Worm (Caenorhabditis elegans) whole organism, L4/young adult: ENCODE results near the gene ddi-1.

Source experiments
- W03F9.2 ChIP-seq: fragments of 150-350 bp; optimal IDR thresholded peaks from 2 replicates; lab custom pipeline; 2014; ENCODE audit warnings: missing biosample characterization, missing genetic modification characterization
- dao-5 ChIP-seq: sonication (generic microtip); optimal IDR thresholded peaks from 2 replicates; lab custom pipeline; 2016; ENCODE audit warnings: missing genotype, missing genetic modification characterization, moderate library complexity, missing compliant biosample characterization
- him-1 ChIP-seq: sonication (generic microtip); optimal IDR thresholded peaks from 2 replicates; lab custom pipeline; 2016; ENCODE audit warnings: missing genotype, missing genetic modification reagents, missing genetic modification characterization, missing compliant biosample characterization

The ddi-1 gene

ce11 chrIV:6522305-6522917 is at the start of gene ddi-1:
TSS of gene ddi-1 (plus strand) at chrIV:6522867.
- TF ChIP-seq dao-5 (tag; lab: Kevin White, UChicago) (no peak), him-1 (tag; lab: Kevin White, UChicago) (no peak), W03F9.2 (peak; percentile 0)

DNA sequence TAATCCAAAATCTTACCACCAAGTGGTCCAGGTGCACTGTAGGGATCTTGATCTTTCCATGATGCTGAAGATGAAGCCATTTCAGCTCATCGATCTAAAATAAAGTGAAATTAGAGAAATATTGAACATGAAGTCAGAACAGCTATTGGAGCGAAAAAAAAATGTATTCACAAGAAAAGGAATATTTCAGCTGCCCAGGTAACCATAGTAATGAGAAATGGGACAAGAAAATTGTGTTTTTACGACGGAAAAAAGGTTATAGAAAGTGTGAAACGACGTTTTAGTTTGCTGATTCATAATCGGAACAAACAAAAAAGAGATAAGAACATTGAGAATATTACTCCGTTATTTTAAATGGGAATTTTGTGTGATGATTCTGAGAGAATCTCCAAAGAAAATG is 49.5 kb upstream of the ddi-1 start, which contains the start of gene Y73B6BL.27:
Gene Y73B6BL.27, minus strand, starts transcription at position 101 of the 400 bp plus-strand sequence.
- TF ChIP-seq him-1 (tag; lab: Kevin White, UChicago) (no peak), dao-5 (tag; lab: Kevin White, UChicago) (no peak), W03F9.2 (no peak)

- TF ChIP-seq dao-5 (tag; lab: Kevin White, UChicago): no peak
- TF ChIP-seq him-1 (tag; lab: Kevin White, UChicago): no peak
- TF ChIP-seq W03F9.2: no peak
Observed at ce11 chrIV:6474751-6475150, 47.9 kb upstream of the ddi-1 start.

- TF ChIP-seq him-1 (tag; lab: Kevin White, UChicago): no peak
- no peak for TF ChIP-seq W03F9.2
- no peak for TF ChIP-seq dao-5 (tag; lab: Kevin White, UChicago)
Observed at ce11 chrIV:6480221-6480620, 42.4 kb upstream of the ddi-1 start, which contains the start of gene tyr-6. TSS of gene tyr-6 (plus strand) at chrIV:6480521.

DNA sequence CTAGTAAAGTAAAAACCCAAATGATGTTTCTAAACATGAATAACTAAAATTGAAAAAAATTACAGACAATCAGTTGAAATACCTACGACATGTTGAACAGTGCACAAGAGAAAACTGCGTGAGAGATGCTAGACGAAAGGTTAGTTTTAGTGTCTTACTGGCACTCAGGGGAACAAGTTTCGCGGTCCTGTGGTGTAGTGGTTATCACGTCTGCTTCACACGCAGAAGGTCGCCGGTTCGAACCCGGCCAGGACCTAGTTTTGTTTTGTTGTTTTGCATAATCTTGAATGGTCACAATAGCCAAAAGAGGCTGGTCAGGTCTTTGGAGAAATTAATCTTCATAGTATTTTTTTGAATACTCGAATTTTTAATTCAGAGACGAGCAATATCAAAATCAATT is 41.7 kb upstream of the ddi-1 start:
- TF ChIP-seq dao-5 (tag; lab: Kevin White, UChicago) (peak; percentile 61), W03F9.2 (peak; percentile 62), him-1 (tag; lab: Kevin White, UChicago) (no peak)

DNA sequence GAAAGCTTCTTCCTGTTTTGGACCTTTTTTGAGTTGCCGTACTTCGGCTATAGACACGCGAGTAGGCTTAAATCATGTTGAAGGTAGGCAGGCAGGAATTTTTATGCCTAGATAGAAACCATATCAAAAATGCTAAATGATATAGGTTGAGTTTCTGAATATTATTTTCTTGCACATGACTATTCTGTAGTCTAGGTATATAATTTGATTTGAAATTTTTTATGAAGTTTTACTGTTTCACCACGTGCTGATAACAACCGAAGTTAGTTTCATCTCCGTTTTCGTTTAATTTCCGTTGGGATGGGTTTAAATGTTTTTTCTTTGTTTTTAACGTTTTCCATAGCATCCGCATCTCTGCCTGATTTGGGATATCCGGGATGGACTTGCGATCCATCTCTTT is 35.6 kb upstream of the ddi-1 start, which contains the start of gene Y73B6BL.37:
Gene Y73B6BL.37, plus strand, starts transcription at position 301 of the 400 bp plus-strand sequence.
- TF ChIP-seq W03F9.2 (no peak), dao-5 (tag; lab: Kevin White, UChicago) (no peak), him-1 (tag; lab: Kevin White, UChicago) (no peak)

ce11 chrIV:6491915-6492314 is 30.8 kb upstream of the ddi-1 start:
- TF ChIP-seq him-1 (tag; lab: Kevin White, UChicago) (no peak), dao-5 (tag; lab: Kevin White, UChicago) (no peak), W03F9.2 (no peak)

DNA sequence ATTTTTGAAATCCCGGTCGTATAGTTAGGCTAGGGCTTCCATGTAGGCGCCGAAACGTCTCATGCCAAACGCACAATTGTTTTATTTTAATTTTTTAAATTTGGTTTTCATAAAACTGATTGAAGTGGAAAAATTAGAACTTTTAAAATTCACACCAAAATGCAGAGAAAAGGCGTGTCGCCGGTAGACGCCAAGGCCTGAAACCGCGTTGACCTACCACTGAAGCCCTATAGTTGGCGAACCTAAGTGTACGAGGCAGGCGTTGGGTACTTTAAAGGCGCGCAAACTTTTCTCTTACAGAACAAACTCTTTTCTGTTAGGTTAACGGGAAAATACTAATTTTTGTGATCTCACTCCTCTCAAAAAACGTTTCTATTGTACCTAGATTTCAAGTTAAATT is 29.4 kb upstream of the ddi-1 start, which contains the start of gene Y73B6BL.44:
Gene Y73B6BL.44, plus strand, starts transcription at position 301 of the 400 bp plus-strand sequence.
- no peak for TF ChIP-seq W03F9.2
- no peak for TF ChIP-seq him-1 (tag; lab: Kevin White, UChicago)
- no peak for TF ChIP-seq dao-5 (tag; lab: Kevin White, UChicago)

- TF ChIP-seq W03F9.2: no peak
- TF ChIP-seq him-1 (tag; lab: Kevin White, UChicago): no peak
- TF ChIP-seq dao-5 (tag; lab: Kevin White, UChicago): no peak
Observed at ce11 chrIV:6496103-6496502, 26.6 kb upstream of the ddi-1 start.

- TF ChIP-seq dao-5 (tag; lab: Kevin White, UChicago) (no peak), him-1 (tag; lab: Kevin White, UChicago) (no peak), W03F9.2 (no peak)
Observed at ce11 chrIV:6500433-6500832, 22.2 kb upstream of the ddi-1 start.

- TF ChIP-seq dao-5 (tag; lab: Kevin White, UChicago): no peak
- no peak for TF ChIP-seq W03F9.2
- no peak for TF ChIP-seq him-1 (tag; lab: Kevin White, UChicago)
Observed at ce11 chrIV:6500843-6501242, 21.8 kb upstream of the ddi-1 start.

- TF ChIP-seq W03F9.2: no peak
- no peak for TF ChIP-seq dao-5 (tag; lab: Kevin White, UChicago)
- TF ChIP-seq him-1 (tag; lab: Kevin White, UChicago): no peak
Observed at ce11 chrIV:6502725-6503124, 19.9 kb upstream of the ddi-1 start.

DNA sequence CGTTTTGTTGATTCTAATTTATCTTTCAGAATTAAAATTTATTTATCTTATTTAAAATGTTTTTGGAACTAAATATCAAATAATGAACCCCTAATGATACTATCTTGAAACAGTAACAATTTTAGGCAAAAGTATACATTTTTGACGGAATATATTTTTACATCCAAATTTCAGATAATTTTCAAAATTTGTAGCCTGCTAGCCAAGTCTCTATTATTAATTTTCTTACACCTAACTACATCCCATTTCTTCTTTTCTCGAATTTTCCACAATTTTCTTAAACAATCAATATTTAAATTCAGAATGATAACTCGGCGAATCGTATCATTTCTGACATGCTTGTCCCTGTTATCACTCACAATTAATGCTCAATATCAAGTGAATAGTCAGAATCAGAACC is 16.2 kb upstream of the ddi-1 start, which contains the start of gene pqn-89:
Gene pqn-89, plus strand, starts transcription at position 301 of the 400 bp plus-strand sequence.
- TF ChIP-seq W03F9.2 (no peak), him-1 (tag; lab: Kevin White, UChicago) (no peak), dao-5 (tag; lab: Kevin White, UChicago) (no peak)

- no peak for TF ChIP-seq dao-5 (tag; lab: Kevin White, UChicago)
- TF ChIP-seq him-1 (tag; lab: Kevin White, UChicago): no peak
- TF ChIP-seq W03F9.2: no peak
Observed at ce11 chrIV:6511767-6512166, 10.9 kb upstream of the ddi-1 start.

DNA sequence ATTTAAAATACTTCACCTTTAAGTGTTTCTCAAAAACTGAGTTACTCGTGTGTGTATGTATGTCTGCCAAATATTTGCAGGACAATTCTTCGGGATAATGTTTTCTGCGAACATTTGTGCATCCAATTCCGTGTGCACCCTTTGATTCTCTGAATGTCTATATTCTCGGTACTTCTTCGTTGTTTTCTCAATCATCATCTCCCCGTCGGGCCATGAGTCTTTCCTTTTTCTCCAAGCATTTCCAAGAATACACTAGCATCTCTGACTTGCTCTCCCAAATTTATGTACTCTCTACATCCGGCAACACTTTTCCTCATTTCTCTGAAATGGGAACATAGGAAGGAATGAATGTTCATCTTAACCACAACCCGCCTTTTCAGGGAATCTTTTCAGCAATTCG is 8.0 kb upstream of the ddi-1 start:
- TF ChIP-seq dao-5 (tag; lab: Kevin White, UChicago) (no peak), him-1 (tag; lab: Kevin White, UChicago) (no peak), W03F9.2 (no peak)
